Worm (Caenorhabditis elegans) whole organism, early embryonic: ENCODE measurements around the gene catp-6.

Experiments
- ama-1 ChIP-seq: fragments of 150-350 bp; optimal IDR thresholded peaks from 2 replicates; lab custom pipeline; 2014
- ceh-13 ChIP-seq: fragments of 200-800 bp; sonication (Bioruptor generic); optimal IDR thresholded peaks from 2 replicates; lab custom pipeline; 2018; ENCODE audit warnings: mild to moderate bottlenecking, missing genetic modification characterization, missing compliant biosample characterization
- flt-1 ChIP-seq: fragments of 200-800 bp; sonication (Bioruptor generic); IDR thresholded peaks from 2 replicates; pipeline ENCODE4 v1.3.6; 2022; ENCODE audit warnings: missing genetic modification characterization, missing compliant biosample characterization
- hmbx-1 ChIP-seq: sonication (generic microtip); optimal IDR thresholded peaks from 2 replicates; lab custom pipeline; 2016; ENCODE audit warnings: mild to moderate bottlenecking, missing genetic modification characterization, missing compliant biosample characterization
- hmg-4 ChIP-seq: fragments of 200-800 bp; sonication (Bioruptor generic); optimal IDR thresholded peaks from 2 replicates; lab custom pipeline; 2018; ENCODE audit warnings: mild to moderate bottlenecking, missing genetic modification characterization, missing compliant biosample characterization
- hnd-1 ChIP-seq: sonication (generic microtip); optimal IDR thresholded peaks from 2 replicates; lab custom pipeline; 2016; ENCODE audit warnings: missing genetic modification characterization, missing compliant biosample characterization
- pes-1 ChIP-seq: fragments of 200-800 bp; sonication (Bioruptor generic); IDR thresholded peaks from 2 replicates; pipeline ENCODE4 v1.3.6; 2022; ENCODE audit warnings: missing genetic modification reagents, missing genetic modification characterization, missing compliant biosample characterization
- tbx-11 ChIP-seq: fragments of 200-800 bp; sonication (Bioruptor generic); IDR thresholded peaks from 2 replicates; pipeline ENCODE4 v1.3.6; 2022; ENCODE audit warnings: missing genetic modification characterization, missing compliant biosample characterization
- tbx-37 ChIP-seq: fragments of 200-800 bp; sonication (Bioruptor generic); conservative IDR thresholded peaks from 2 replicates; pipeline ENCODE4 v1.3.6; 2022; ENCODE audit warnings: missing genetic modification reagents, missing genetic modification characterization, missing compliant biosample characterization

DNA sequence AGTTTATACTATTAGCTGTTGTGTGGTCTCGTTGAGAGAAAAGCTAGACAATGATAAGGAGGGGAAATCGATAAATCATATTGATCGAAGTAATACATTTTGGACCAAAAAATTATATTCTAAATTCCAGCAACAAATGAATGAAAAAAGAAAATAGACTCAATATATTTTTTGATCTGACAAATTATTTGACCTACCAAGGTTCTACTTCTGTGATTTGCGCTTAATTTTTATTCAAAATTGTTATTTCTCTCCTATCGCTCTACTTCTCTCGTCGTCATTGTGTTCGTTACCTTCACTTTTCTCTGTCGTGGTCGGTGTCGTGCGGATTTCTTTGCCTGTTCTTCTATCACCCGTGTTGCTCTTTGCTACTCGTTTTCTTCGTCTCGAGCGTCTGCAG is 34.6 kb upstream of the catp-6 start:
- no peak for TF ChIP-seq ceh-13 (GFP tag; lab: Kevin White, UChicago)
- no peak for TF ChIP-seq tbx-37 (GFP tag; lab: Robert Waterston, UW)
- no peak for TF ChIP-seq ama-1 (lab: Kevin White, UChicago)
- TF ChIP-seq tbx-11 (GFP tag; lab: Robert Waterston, UW): no peak
- no peak for TF ChIP-seq flt-1 (GFP tag; lab: Robert Waterston, UW)
- no peak for TF ChIP-seq pes-1 (GFP tag; lab: Robert Waterston, UW)
- TF ChIP-seq hmg-4: no peak
- TF ChIP-seq hnd-1 (tag; lab: Kevin White, UChicago): no peak
- TF ChIP-seq hmbx-1 (tag; lab: Kevin White, UChicago): no peak
